Worm (Caenorhabditis elegans): ENCODE measurements around the gene fax-1.

DNA sequence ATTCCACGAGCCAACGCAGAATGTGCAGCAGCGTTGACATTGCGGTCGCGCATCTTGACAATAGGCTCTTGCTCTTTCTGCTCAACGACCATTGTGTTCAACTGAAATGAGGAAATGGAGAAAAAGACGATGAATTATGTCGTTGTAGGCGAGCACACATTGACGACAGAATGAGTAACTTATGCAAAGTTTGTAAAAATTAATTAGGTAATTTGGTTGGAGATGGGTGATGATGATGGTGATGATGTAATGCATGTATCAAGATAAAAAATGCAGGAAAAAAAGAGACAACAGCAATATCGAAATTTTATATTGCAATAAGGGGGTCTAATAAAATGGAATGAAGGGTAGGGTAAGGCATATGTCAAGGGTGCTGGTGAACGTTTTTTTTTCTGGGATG is 46.8 kb downstream of the fax-1 start, which contains the start of gene bbln-1:
- TF ChIP-seq nhr-11 (tag; optimal IDR thresholded peaks at IDR 0.05) (no peak), snpc-4 (tag; optimal IDR thresholded peaks at IDR 0.05) (no peak), egl-27 (tag; optimal IDR thresholded peaks at IDR 0.05) (no peak), lin-15B (tag; optimal IDR thresholded peaks at IDR 0.05) (no peak), C04F5.9 (tag; optimal IDR thresholded peaks at IDR 0.05) (no peak), elt-3 (tag; optimal IDR thresholded peaks at IDR 0.05) (no peak), lir-3 (tag; optimal IDR thresholded peaks at IDR 0.05; ENCODE audit: poor library complexity) (no peak), dpl-1 (GFP tag; optimal IDR thresholded peaks at IDR 0.05) (no peak), unc-62 (GFP tag; optimal IDR thresholded peaks at IDR 0.05) (no peak), zag-1 (tag; optimal IDR thresholded peaks at IDR 0.05) (no peak), ama-1 (optimal IDR thresholded peaks at IDR 0.05) (no peak)
